Fruit fly (Drosophila melanogaster) whole organism, embryonic: ENCODE measurements around the gene CG6878.

Source experiments
- CG10959 ChIP-seq: fragments of 200-800 bp; sonication (Bioruptor generic); IDR thresholded peaks from 2 replicates; pipeline ENCODE4 v1.3.6; 2022; ENCODE audit warnings: missing biosample characterization, missing genetic modification characterization
- CG11247 ChIP-seq: fragments of 200-800 bp; sonication (Bioruptor generic); IDR thresholded peaks from 2 replicates; pipeline ENCODE4 v1.3.6; 2022; ENCODE audit warnings: missing biosample characterization, missing genetic modification characterization
- CG13624 ChIP-seq: fragments of 200-800 bp; sonication (Bioruptor generic); optimal IDR thresholded peaks from 2 replicates; lab custom pipeline; 2016; ENCODE audit warnings: missing biosample characterization, missing genetic modification characterization
- CG14441 ChIP-seq: fragments of 200-800 bp; sonication (Bioruptor generic); IDR thresholded peaks from 2 replicates; pipeline ENCODE4 v1.3.6; 2022; ENCODE audit warnings: missing biosample characterization, missing genetic modification characterization
- CG14667 ChIP-seq: fragments of 200-800 bp; sonication (Bioruptor generic); IDR thresholded peaks from 2 replicates; pipeline ENCODE4 v1.3.6; 2022; ENCODE audit warnings: missing biosample characterization, missing genetic modification characterization
- CG1603 ChIP-seq: fragments of 200-800 bp; sonication (Bioruptor generic); optimal IDR thresholded peaks from 2 replicates; lab custom pipeline; 2019; ENCODE audit warnings: missing biosample characterization, mild to moderate bottlenecking, missing genetic modification characterization, moderate library complexity
- CG16815 ChIP-seq: fragments of 200-800 bp; sonication (Bioruptor generic); optimal IDR thresholded peaks from 3 replicates; lab custom pipeline; 2017; ENCODE audit warnings: missing biosample characterization, mild to moderate bottlenecking, missing genetic modification characterization
- CG31441 ChIP-seq: fragments of 200-800 bp; sonication (Bioruptor generic); IDR thresholded peaks from 2 replicates; pipeline ENCODE4 v1.3.6; 2022; ENCODE audit warnings: missing biosample characterization, missing genetic modification characterization
- CG4360 ChIP-seq: fragments of 200-800 bp; sonication (Bioruptor generic); IDR thresholded peaks from 2 replicates; pipeline ENCODE4 v1.3.6; 2022; ENCODE audit warnings: missing biosample characterization, missing genetic modification characterization
- CG7839 ChIP-seq: fragments of 200-800 bp; sonication (Bioruptor generic); optimal IDR thresholded peaks from 3 replicates; lab custom pipeline; 2018; ENCODE audit warnings: missing biosample characterization, mild to moderate bottlenecking, missing genetic modification characterization, moderate library complexity
- CG8359 ChIP-seq: fragments of 200-800 bp; sonication (Bioruptor generic); optimal IDR thresholded peaks from 2 replicates; lab custom pipeline; 2017; ENCODE audit warnings: missing biosample characterization, mild to moderate bottlenecking, missing genetic modification characterization, borderline replicate concordance
- CG8924 ChIP-seq: fragments of 200-800 bp; optimal IDR thresholded peaks from 3 replicates; lab custom pipeline; 2019; ENCODE audit warnings: missing biosample characterization, mild to moderate bottlenecking, missing genetic modification characterization, moderate library complexity
- CG9727 ChIP-seq: fragments of 200-800 bp; sonication (Bioruptor generic); optimal IDR thresholded peaks from 3 replicates; lab custom pipeline; 2017; ENCODE audit warnings: missing biosample characterization, mild to moderate bottlenecking, missing genetic modification characterization
- D ChIP-seq, 2 experiments: fragments of 200-800 bp in 1 of 2; fragments of >200 bp in 1 of 2; sonication (Bioruptor generic) in 1 of 2; optimal IDR thresholded peaks; 2 replicates in 1 of 2; 3 replicates in 1 of 2; lab custom pipeline; 2017; ENCODE audit warnings: mild to moderate bottlenecking in 1 of 2, missing biosample characterization in 1 of 2, missing genetic modification characterization in 1 of 2, missing genetic modification reagents in 1 of 2
- Dp ChIP-seq: fragments of 200-800 bp; sonication (Bioruptor generic); optimal IDR thresholded peaks from 2 replicates; lab custom pipeline; 2018; ENCODE audit warnings: missing biosample characterization, mild to moderate bottlenecking, missing genetic modification characterization, moderate library complexity
- E2f1 ChIP-seq: fragments of 200-800 bp; sonication (Bioruptor generic); IDR thresholded peaks from 2 replicates; pipeline ENCODE4 v1.3.6; 2022; ENCODE audit warnings: missing biosample characterization, missing genetic modification characterization
- Fer2 ChIP-seq: fragments of 200-800 bp; sonication (Bioruptor generic); optimal IDR thresholded peaks from 2 replicates; lab custom pipeline; 2018; ENCODE audit warnings: missing biosample characterization, mild to moderate bottlenecking, missing genetic modification characterization, moderate library complexity
- Gsc ChIP-seq: fragments of 200-800 bp; sonication (Bioruptor generic); IDR thresholded peaks from 2 replicates; pipeline ENCODE4 v1.3.6; 2022; ENCODE audit warnings: missing biosample characterization, missing genetic modification characterization
- H15 ChIP-seq: fragments of 200-800 bp; sonication (Bioruptor generic); IDR thresholded peaks from 3 replicates; pipeline ENCODE4 v1.3.6; 2022; ENCODE audit warnings: missing biosample characterization, missing genetic modification characterization
- HLH4C ChIP-seq: fragments of 200-800 bp; sonication (Bioruptor generic); IDR thresholded peaks from 3 replicates; pipeline ENCODE4 v1.3.6; 2022; ENCODE audit warnings: missing biosample characterization, missing genetic modification characterization; ENCODE audit not compliant: partially characterized antibody
- Max ChIP-seq: fragments of 200-800 bp; sonication (Bioruptor generic); optimal IDR thresholded peaks from 2 replicates; lab custom pipeline; 2016; ENCODE audit warnings: missing biosample characterization, mild to moderate bottlenecking, missing genetic modification characterization
- Pdp1 ChIP-seq, 2 experiments: fragments of 200-800 bp; sonication (Bioruptor generic); optimal IDR thresholded peaks; 3 replicates each; lab custom pipeline; 2016; ENCODE audit warnings: missing biosample characterization in 2 of 2, missing genetic modification characterization in 2 of 2, mild to moderate bottlenecking in 1 of 2, moderate library complexity in 1 of 2
- Sin3A ChIP-seq: fragments of >200 bp; optimal IDR thresholded peaks from 2 replicates; lab custom pipeline; 2018
- Ssrp ChIP-seq: fragments of 200-800 bp; sonication (Bioruptor generic); optimal IDR thresholded peaks from 2 replicates; lab custom pipeline; 2018; ENCODE audit warnings: missing biosample characterization, mild to moderate bottlenecking, missing genetic modification characterization, moderate library complexity
- Xbp1 ChIP-seq: fragments of 200-800 bp; sonication (Bioruptor generic); optimal IDR thresholded peaks from 3 replicates; lab custom pipeline; 2016; ENCODE audit warnings: missing biosample characterization, mild to moderate bottlenecking, missing genetic modification characterization
- ase ChIP-seq: fragments of 200-800 bp; sonication (Bioruptor generic); IDR thresholded peaks from 3 replicates; pipeline ENCODE4 v1.3.6; 2022; ENCODE audit warnings: missing biosample characterization, missing genetic modification characterization
- cad ChIP-seq: fragments of >200 bp; optimal IDR thresholded peaks from 2 replicates; lab custom pipeline; 2017; ENCODE audit warnings: missing biosample characterization, missing genetic modification characterization
- cas ChIP-seq: fragments of 200-800 bp; sonication (Bioruptor generic); IDR thresholded peaks from 2 replicates; pipeline ENCODE4 v1.3.6; 2022; ENCODE audit warnings: missing biosample characterization, missing genetic modification characterization
- chm ChIP-seq: fragments of 200-800 bp; sonication (Bioruptor generic); IDR thresholded peaks from 2 replicates; pipeline ENCODE4 v1.3.6; 2022; ENCODE audit warnings: missing biosample characterization, missing genetic modification characterization
- emc ChIP-seq: fragments of 200-800 bp; sonication (Bioruptor generic); optimal IDR thresholded peaks from 2 replicates; lab custom pipeline; 2016; ENCODE audit warnings: missing biosample characterization, missing genetic modification characterization
- ems ChIP-seq: fragments of 200-800 bp; sonication (Bioruptor generic); optimal IDR thresholded peaks from 3 replicates; lab custom pipeline; 2016; ENCODE audit warnings: missing biosample characterization, missing genetic modification characterization
- ewg ChIP-seq: fragments of 200-800 bp; sonication (Bioruptor generic); optimal IDR thresholded peaks from 3 replicates; lab custom pipeline; 2017; ENCODE audit warnings: mild to moderate bottlenecking, missing biosample characterization, missing genetic modification reagents, missing genetic modification characterization
- fu2 ChIP-seq: fragments of 200-800 bp; sonication (Bioruptor generic); optimal IDR thresholded peaks from 2 replicates; lab custom pipeline; 2016; ENCODE audit warnings: missing biosample characterization, missing genetic modification characterization
- gce ChIP-seq: fragments of 200-800 bp; sonication (Bioruptor generic); IDR thresholded peaks from 3 replicates; pipeline ENCODE4 v1.3.6; 2022; ENCODE audit warnings: missing biosample characterization, missing genetic modification characterization
- gcm ChIP-seq: fragments of 200-800 bp; sonication (Bioruptor generic); optimal IDR thresholded peaks from 2 replicates; lab custom pipeline; 2019; ENCODE audit warnings: missing biosample characterization, mild to moderate bottlenecking, missing genetic modification characterization, moderate library complexity
- hkb ChIP-seq, 2 experiments: fragments of 200-800 bp in 1 of 2; fragments of >200 bp in 1 of 2; sonication (Bioruptor generic) in 1 of 2; IDR thresholded peaks in 1 of 2; optimal IDR thresholded peaks in 1 of 2; 2 replicates each; pipeline versions ENCODE4 v1.3.6 to Lab custom; 2017 to 2022; ENCODE audit warnings: missing biosample characterization in 1 of 2, missing genetic modification characterization in 1 of 2
- org-1 ChIP-seq: fragments of 200-800 bp; sonication (Bioruptor generic); optimal IDR thresholded peaks from 2 replicates; lab custom pipeline; 2017; ENCODE audit warnings: missing biosample characterization, missing genetic modification characterization
- pan ChIP-seq, 4 experiments: fragments of >200 bp in 3 of 4; fragments of 200-800 bp in 1 of 4; sonication (Bioruptor generic) in 1 of 4; optimal IDR thresholded peaks in 3 of 4; IDR thresholded peaks in 1 of 4; 2 replicates each; pipeline versions ENCODE4 v1.3.6 to Lab custom; 2017 to 2022; ENCODE audit warnings: missing biosample characterization in 2 of 4, missing genetic modification characterization in 2 of 4, mixed read lengths in 1 of 4
- pum ChIP-seq: fragments of 200-800 bp; sonication (Bioruptor generic); optimal IDR thresholded peaks from 2 replicates; lab custom pipeline; 2016; ENCODE audit warnings: missing biosample characterization, missing genetic modification characterization
- rib ChIP-seq: fragments of 200-800 bp; sonication (Bioruptor generic); IDR thresholded peaks from 2 replicates; pipeline ENCODE4 v1.3.6; 2022; ENCODE audit warnings: missing biosample characterization, missing genetic modification characterization
- sc ChIP-seq, 3 experiments: fragments of >200 bp in 2 of 3; fragments of 200-800 bp in 1 of 3; sonication (Bioruptor generic) in 1 of 3; optimal IDR thresholded peaks; 2 replicates in 2 of 3; 3 replicates in 1 of 3; lab custom pipeline; 2017; ENCODE audit warnings: mild to moderate bottlenecking in 1 of 3, missing biosample characterization in 1 of 3, missing genetic modification characterization in 1 of 3, missing genetic modification reagents in 1 of 3
- sens-2 ChIP-seq: fragments of 200-800 bp; sonication (Bioruptor generic); IDR thresholded peaks from 2 replicates; pipeline ENCODE4 v1.3.6; 2022; ENCODE audit warnings: missing biosample characterization, missing genetic modification characterization
- slp2 ChIP-seq: fragments of 200-800 bp; sonication (Bioruptor generic); optimal IDR thresholded peaks from 2 replicates; lab custom pipeline; 2016; ENCODE audit warnings: missing biosample characterization, missing genetic modification characterization
- stwl ChIP-seq: fragments of 200-800 bp; sonication (Bioruptor generic); optimal IDR thresholded peaks from 3 replicates; lab custom pipeline; 2018; ENCODE audit warnings: missing biosample characterization, mild to moderate bottlenecking, missing genetic modification characterization, moderate library complexity
- tap ChIP-seq: fragments of 200-800 bp; optimal IDR thresholded peaks from 3 replicates; lab custom pipeline; 2019; ENCODE audit warnings: missing biosample characterization, mild to moderate bottlenecking, missing genetic modification characterization, moderate library complexity
- ttk ChIP-seq: fragments of 200-800 bp; sonication (Bioruptor generic); IDR thresholded peaks from 2 replicates; pipeline ENCODE4 v2.1.2; 2022; ENCODE audit warnings: missing biosample characterization, missing genetic modification characterization
- zen ChIP-seq: fragments of 200-800 bp; sonication (Bioruptor generic); optimal IDR thresholded peaks from 3 replicates; lab custom pipeline; 2018; ENCODE audit warnings: missing biosample characterization, mild to moderate bottlenecking, missing genetic modification characterization, moderate library complexity

The CG6878 gene

dm6 chr3L:15199216-15200090, 37.8 kb downstream of the CG6878 start (continued):
- TF ChIP-seq CG10959 (GFP tag; lab: Robert Waterston, UW) (0 out of 2 replicates have a peak, but pooled peaks have one; percentile 46), zen (tag; lab: Kevin White, UChicago) (no peak), Xbp1 (GFP tag; lab: Kevin White, UChicago) (peak; percentile 38), HLH4C (no peak), CG14667 (GFP tag; lab: Robert Waterston, UW) (no peak), tap (tag; lab: Kevin White, UChicago) (no peak), CG9727 (GFP tag; lab: Kevin White, UChicago) (peak; percentile 59), Fer2 (tag; lab: Kevin White, UChicago) (no peak), CG16815 (peak; percentile 53), rib (no peak), Dp (GFP tag; lab: Kevin White, UChicago) (no peak), ttk (GFP tag; lab: Robert Waterston, UW) (no peak), cad (no peak), Sin3A (lab: Kevin White, UChicago) (no peak), CG1603 (tag; lab: Kevin White, UChicago) (peak; percentile 67), CG31441 (GFP tag; lab: Robert Waterston, UW) (0 out of 2 replicates have a peak, but pooled peaks have one; percentile 39), Max (GFP tag; lab: Kevin White, UChicago) (no peak), gce (no peak), CG13624 (GFP tag; lab: Kevin White, UChicago) (no peak), org-1 (no peak), CG8924 (tag; lab: Kevin White, UChicago) (peak; percentile 13), cas (GFP tag; lab: Robert Waterston, UW) (no peak), stwl (tag; lab: Kevin White, UChicago) (peak; percentile 33), CG11247 (GFP tag; lab: Robert Waterston, UW) (no peak), chm (GFP tag; lab: Robert Waterston, UW) (no peak), pum (peak; percentile 6), H15 (no peak), ems (GFP tag; lab: Kevin White, UChicago) (no peak), Ssrp (tag; lab: Kevin White, UChicago) (peak; percentile 4), slp2 (GFP tag; lab: Kevin White, UChicago) (no peak), CG14441 (no peak), ase (GFP tag; lab: Robert Waterston, UW) (no peak), hkb (optimal IDR thresholded peaks at IDR 0.05; lab: Kevin White, UChicago) (no peak), hkb (GFP tag; IDR thresholded peaks at IDR 0.05; lab: Robert Waterston, UW) (no peak), E2f1 (GFP tag; lab: Robert Waterston, UW) (0 out of 2 replicates have a peak, but pooled peaks have one; percentile 23), Pdp1 (GFP tag; optimal IDR thresholded peaks at IDR 0.05; lab: Kevin White, UChicago) (no peak), sc (optimal IDR thresholded peaks at IDR 0.05; lab: Kevin White, UChicago) (no peak), sc (GFP tag; optimal IDR thresholded peaks at IDR 0.05; lab: Kevin White, UChicago) (peak; percentile 19), D (optimal IDR thresholded peaks at IDR 0.05; lab: Kevin White, UChicago) (no peak), D (GFP tag; optimal IDR thresholded peaks at IDR 0.05; lab: Kevin White, UChicago) (no peak), emc (GFP tag; lab: Kevin White, UChicago) (no peak), fu2 (no peak), pan (optimal IDR thresholded peaks at IDR 0.05; lab: Kevin White, UChicago) (no peak), pan (GFP tag; optimal IDR thresholded peaks at IDR 0.05 in 1 of 2, IDR thresholded peaks at IDR 0.05 in 1 of 2) (peak in 1 of 2 experiments; percentile 8), sens-2 (GFP tag; lab: Robert Waterston, UW) (no peak), CG8359 (GFP tag; lab: Kevin White, UChicago) (peak; percentile 5), ewg (GFP tag; lab: Kevin White, UChicago) (peak; percentile 2), Gsc (GFP tag; lab: Robert Waterston, UW) (no peak), CG4360 (GFP tag; lab: Robert Waterston, UW) (peak; percentile 91), gcm (no peak), CG7839 (tag; lab: Kevin White, UChicago) (peak; percentile 34)
